Fruit fly (Drosophila melanogaster): ENCODE results near the gene CG18788.

CG18788 gene

dm6 chr2L:12081118-12081665 lies 47.2 kb downstream of the CG18788 start:
- TF ChIP-seq Hr83 (GFP tag; optimal IDR thresholded peaks at IDR 0.05; ENCODE audit: poor library complexity, severe bottlenecking) (no peak), rgr (GFP tag; optimal IDR thresholded peaks at IDR 0.05) (no peak), sage (GFP tag; optimal IDR thresholded peaks at IDR 0.05) (no peak), Hr78 (GFP tag; optimal IDR thresholded peaks at IDR 0.05) (no peak), N (GFP tag; optimal IDR thresholded peaks at IDR 0.05) (no peak)

- TF ChIP-seq CrebA (GFP tag; optimal IDR thresholded peaks at IDR 0.05; ENCODE audit: borderline replicate concordance) (no peak), fru (GFP tag; optimal IDR thresholded peaks at IDR 0.05) (no peak), br (GFP tag; optimal IDR thresholded peaks at IDR 0.05) (no peak), lola (GFP tag; optimal IDR thresholded peaks at IDR 0.05) (no peak), GATAd (GFP tag; optimal IDR thresholded peaks at IDR 0.05) (no peak), Dif (GFP tag; optimal IDR thresholded peaks at IDR 0.05; ENCODE audit: partially characterized antibody) (no peak), OdsH (GFP tag; optimal IDR thresholded peaks at IDR 0.05) (no peak), foxo (GFP tag; optimal IDR thresholded peaks at IDR 0.05) (no peak), Vsx2 (GFP tag; optimal IDR thresholded peaks at IDR 0.05; ENCODE audit: partially characterized antibody) (no peak), Rel (GFP tag; optimal IDR thresholded peaks at IDR 0.05) (no peak), Rel (tag; optimal IDR thresholded peaks at IDR 0.05) (no peak), brk (GFP tag; optimal IDR thresholded peaks at IDR 0.05) (no peak), HLH106 (tag; optimal IDR thresholded peaks at IDR 0.05) (no peak), N (GFP tag; optimal IDR thresholded peaks at IDR 0.05) (no peak), Myc (optimal IDR thresholded peaks at IDR 0.05) (no peak), psq (GFP tag; optimal IDR thresholded peaks at IDR 0.05) (no peak), CG9705 (GFP tag; optimal IDR thresholded peaks at IDR 0.05) (no peak), pan (optimal IDR thresholded peaks at IDR 0.05) (no peak), tai (GFP tag; optimal IDR thresholded peaks at IDR 0.05) (no peak), Hnf4 (GFP tag; optimal IDR thresholded peaks at IDR 0.05) (no peak), sage (GFP tag; optimal IDR thresholded peaks at IDR 0.05) (no peak)
Measured at dm6 chr2L:12085010-12085409, 51.0 kb downstream of the CG18788 start.

Data from whole organism, wandering third instar larva.